Worm (Caenorhabditis elegans): ENCODE results near the gene slcf-1.

ce11 chrX:10545716-10546115 lies 16.6 kb downstream of the slcf-1 start, which contains the start of gene F59F5.5:
- TF ChIP-seq snpc-4 (tag; optimal IDR thresholded peaks at IDR 0.05) (no peak), mab-5 (tag; optimal IDR thresholded peaks at IDR 0.05) (no peak), egl-27 (tag; optimal IDR thresholded peaks at IDR 0.05) (no peak), elt-3 (tag; optimal IDR thresholded peaks at IDR 0.05) (no peak), zag-1 (tag; optimal IDR thresholded peaks at IDR 0.05) (no peak), F13H6.1 (tag; optimal IDR thresholded peaks at IDR 0.05) (no peak), ztf-11 (tag; optimal IDR thresholded peaks at IDR 0.05) (no peak)
